Fruit fly (Drosophila melanogaster) whole organism, embryonic: ENCODE measurements around the gene CG7484.

Source experiments
- Awh ChIP-seq: fragments of 200-800 bp; sonication (Bioruptor generic); IDR thresholded peaks from 2 replicates; pipeline ENCODE4, ENCODE4 v1.3.6; 2022; ENCODE audit warnings: missing biosample characterization, missing genetic modification characterization
- CG10147 ChIP-seq: fragments of 200-800 bp; sonication (Bioruptor generic); optimal IDR thresholded peaks from 2 replicates; lab custom pipeline; 2019; ENCODE audit warnings: missing biosample characterization, mild to moderate bottlenecking, missing genetic modification characterization, moderate library complexity
- CG10959 ChIP-seq: fragments of 200-800 bp; sonication (Bioruptor generic); IDR thresholded peaks from 2 replicates; pipeline ENCODE4 v1.3.6; 2022; ENCODE audit warnings: missing biosample characterization, missing genetic modification characterization
- CG11247 ChIP-seq: fragments of 200-800 bp; sonication (Bioruptor generic); IDR thresholded peaks from 2 replicates; pipeline ENCODE4 v1.3.6; 2022; ENCODE audit warnings: missing biosample characterization, missing genetic modification characterization
- CG11456 ChIP-seq: fragments of 200-800 bp; sonication (Bioruptor generic); IDR thresholded peaks from 3 replicates; pipeline ENCODE4 v1.3.6; 2022; ENCODE audit warnings: missing biosample characterization, missing genetic modification characterization
- CG14710 ChIP-seq: fragments of 200-800 bp; sonication (Bioruptor generic); optimal IDR thresholded peaks from 3 replicates; lab custom pipeline; 2019; ENCODE audit warnings: missing biosample characterization, mild to moderate bottlenecking, missing genetic modification characterization, moderate library complexity
- CG14965 ChIP-seq: fragments of 200-800 bp; sonication (Bioruptor generic); optimal IDR thresholded peaks from 2 replicates; lab custom pipeline; 2016; ENCODE audit warnings: missing biosample characterization, missing genetic modification characterization, borderline replicate concordance
- CG1529 ChIP-seq: fragments of 200-800 bp; sonication (Bioruptor generic); optimal IDR thresholded peaks from 3 replicates; lab custom pipeline; 2018; ENCODE audit warnings: missing biosample characterization, missing genetic modification characterization
- CG15514 ChIP-seq: fragments of 200-800 bp; sonication (Bioruptor generic); optimal IDR thresholded peaks from 3 replicates; lab custom pipeline; 2017; ENCODE audit warnings: missing biosample characterization, missing genetic modification characterization, mild to moderate bottlenecking, moderate library complexity, missing genetic modification reagents
- CG1602 ChIP-seq: fragments of 200-800 bp; sonication (Bioruptor generic); optimal IDR thresholded peaks from 3 replicates; lab custom pipeline; 2016; ENCODE audit warnings: missing biosample characterization, missing genetic modification characterization
- CG17328 ChIP-seq: fragments of 200-800 bp; sonication (Bioruptor generic); IDR thresholded peaks from 2 replicates; pipeline ENCODE4 v1.3.6; 2022; ENCODE audit warnings: missing biosample characterization, missing genetic modification characterization
- CG17361 ChIP-seq: fragments of 200-800 bp; sonication (Bioruptor generic); IDR thresholded peaks from 3 replicates; pipeline ENCODE4 v1.3.6; 2022; ENCODE audit warnings: missing biosample characterization, missing genetic modification characterization
- CG18599 ChIP-seq: fragments of 200-800 bp; sonication (Bioruptor generic); optimal IDR thresholded peaks from 3 replicates; lab custom pipeline; 2017; ENCODE audit warnings: missing biosample characterization, missing genetic modification characterization, mild to moderate bottlenecking, moderate library complexity, missing genetic modification reagents
- CG32767 ChIP-seq: fragments of 200-800 bp; sonication (Bioruptor generic); IDR thresholded peaks from 2 replicates; pipeline ENCODE4 v1.3.6; 2022; ENCODE audit warnings: missing biosample characterization, missing genetic modification characterization
- CG34376 ChIP-seq: fragments of 200-800 bp; sonication (Bioruptor generic); optimal IDR thresholded peaks from 2 replicates; lab custom pipeline; 2018; ENCODE audit warnings: missing biosample characterization, mild to moderate bottlenecking, missing genetic modification characterization
- CG4707 ChIP-seq: fragments of 200-800 bp; sonication (Bioruptor generic); optimal IDR thresholded peaks from 2 replicates; lab custom pipeline; 2018; ENCODE audit warnings: missing biosample characterization, mild to moderate bottlenecking, missing genetic modification characterization, moderate library complexity
- CG6654 ChIP-seq: fragments of 200-800 bp; sonication (Bioruptor generic); optimal IDR thresholded peaks from 2 replicates; lab custom pipeline; 2017; ENCODE audit warnings: missing biosample characterization, mild to moderate bottlenecking, missing genetic modification characterization
- CG6791 ChIP-seq: fragments of 200-800 bp; sonication (Bioruptor generic); IDR thresholded peaks from 3 replicates; pipeline ENCODE4 v1.3.6; 2022; ENCODE audit warnings: missing biosample characterization, missing genetic modification characterization; ENCODE audit not compliant: partially characterized antibody
- CG7786 ChIP-seq: fragments of 200-800 bp; sonication (Bioruptor generic); optimal IDR thresholded peaks from 2 replicates; lab custom pipeline; 2016; ENCODE audit warnings: missing biosample characterization, missing genetic modification characterization
- CG7963 ChIP-seq: fragments of 200-800 bp; sonication (Bioruptor generic); IDR thresholded peaks from 3 replicates; pipeline ENCODE4 v1.3.6; 2022; ENCODE audit warnings: missing biosample characterization, missing genetic modification characterization; ENCODE audit not compliant: partially characterized antibody
- CG8944 ChIP-seq: fragments of 200-800 bp; sonication (Bioruptor generic); optimal IDR thresholded peaks from 3 replicates; lab custom pipeline; 2016; ENCODE audit warnings: missing biosample characterization, missing genetic modification characterization
- CG9932 ChIP-seq: fragments of 200-800 bp; sonication (Bioruptor generic); IDR thresholded peaks from 2 replicates; pipeline ENCODE4 v1.3.6; 2022; ENCODE audit warnings: missing biosample characterization, missing genetic modification characterization
- Dip3 ChIP-seq: fragments of 200-800 bp; sonication (Bioruptor generic); optimal IDR thresholded peaks from 3 replicates; lab custom pipeline; 2016; ENCODE audit warnings: missing biosample characterization, missing genetic modification characterization
- Doc2 ChIP-seq: fragments of 200-800 bp; sonication (Bioruptor generic); IDR thresholded peaks from 2 replicates; pipeline ENCODE4 v1.3.6; 2022; ENCODE audit warnings: missing biosample characterization, missing genetic modification characterization
- Ets97D ChIP-seq: fragments of 200-800 bp; sonication (Bioruptor generic); optimal IDR thresholded peaks from 3 replicates; lab custom pipeline; 2016; ENCODE audit warnings: missing biosample characterization, missing genetic modification characterization
- Hmr ChIP-seq: fragments of 200-800 bp; sonication (Bioruptor generic); optimal IDR thresholded peaks from 3 replicates; lab custom pipeline; 2017; ENCODE audit warnings: mild to moderate bottlenecking, missing biosample characterization, missing genetic modification reagents, missing genetic modification characterization
- MTF-1 ChIP-seq: fragments of 200-800 bp; sonication (Bioruptor generic); optimal IDR thresholded peaks from 2 replicates; lab custom pipeline; 2018; ENCODE audit warnings: missing biosample characterization, mild to moderate bottlenecking, missing genetic modification characterization, borderline replicate concordance
- NK7.1 ChIP-seq: fragments of 200-800 bp; sonication (Bioruptor generic); optimal IDR thresholded peaks from 3 replicates; lab custom pipeline; 2016; ENCODE audit warnings: missing biosample characterization, missing genetic modification characterization
- Opbp ChIP-seq: fragments of 200-800 bp; sonication (Bioruptor generic); IDR thresholded peaks from 3 replicates; pipeline ENCODE4 v1.3.6; 2022; ENCODE audit warnings: missing biosample characterization, missing genetic modification characterization; ENCODE audit not compliant: partially characterized antibody
- Sry-β ChIP-seq: fragments of 200-800 bp; sonication (Bioruptor generic); optimal IDR thresholded peaks from 2 replicates; lab custom pipeline; 2018; ENCODE audit warnings: missing biosample characterization, mild to moderate bottlenecking, missing genetic modification characterization, moderate library complexity
- Xrp1 ChIP-seq: fragments of 200-800 bp; sonication (Bioruptor generic); IDR thresholded peaks from 2 replicates; pipeline ENCODE4 v1.3.6; 2022; ENCODE audit warnings: missing biosample characterization, missing genetic modification characterization
- ase ChIP-seq: fragments of 200-800 bp; sonication (Bioruptor generic); IDR thresholded peaks from 3 replicates; pipeline ENCODE4 v1.3.6; 2022; ENCODE audit warnings: missing biosample characterization, missing genetic modification characterization
- ato ChIP-seq: fragments of 200-800 bp; sonication (Bioruptor generic); IDR thresholded peaks from 2 replicates; pipeline ENCODE4 v1.3.6; 2022; ENCODE audit warnings: missing biosample characterization, missing genetic modification characterization; ENCODE audit not compliant: partially characterized antibody
- gcm ChIP-seq: fragments of 200-800 bp; sonication (Bioruptor generic); optimal IDR thresholded peaks from 2 replicates; lab custom pipeline; 2019; ENCODE audit warnings: missing biosample characterization, mild to moderate bottlenecking, missing genetic modification characterization, moderate library complexity
- kah ChIP-seq: fragments of 200-800 bp; sonication (Bioruptor generic); optimal IDR thresholded peaks from 2 replicates; lab custom pipeline; 2018; ENCODE audit warnings: missing biosample characterization, mild to moderate bottlenecking, missing genetic modification characterization
- lab ChIP-seq: fragments of 200-800 bp; sonication (Bioruptor generic); optimal IDR thresholded peaks from 3 replicates; lab custom pipeline; 2017; ENCODE audit warnings: missing biosample characterization, missing genetic modification characterization, mild to moderate bottlenecking, moderate library complexity, missing genetic modification reagents
- lilli ChIP-seq: fragments of 200-800 bp; sonication (Bioruptor generic); optimal IDR thresholded peaks from 3 replicates; lab custom pipeline; 2016; ENCODE audit warnings: missing biosample characterization, missing genetic modification characterization
- mirr ChIP-seq: fragments of 200-800 bp; sonication (Bioruptor generic); optimal IDR thresholded peaks from 3 replicates; lab custom pipeline; 2018; ENCODE audit warnings: missing biosample characterization, mild to moderate bottlenecking, missing genetic modification characterization
- mld ChIP-seq: fragments of 200-800 bp; sonication (Bioruptor generic); IDR thresholded peaks from 3 replicates; pipeline ENCODE4 v1.3.6; 2022; ENCODE audit warnings: missing biosample characterization, missing genetic modification characterization; ENCODE audit not compliant: partially characterized antibody
- onecut ChIP-seq: fragments of 200-800 bp; sonication (Bioruptor generic); IDR thresholded peaks from 2 replicates; pipeline ENCODE4 v1.3.6; 2022; ENCODE audit warnings: missing biosample characterization, missing genetic modification characterization
- prd ChIP-seq, 3 experiments: fragments of >200 bp in 2 of 3; fragments of 200-800 bp in 1 of 3; sonication (Bioruptor generic) in 1 of 3; optimal IDR thresholded peaks in 2 of 3; IDR thresholded peaks in 1 of 3; 2 replicates in 2 of 3; 3 replicates in 1 of 3; pipeline versions ENCODE4 v1.3.6 to Lab custom; 2017 to 2022; ENCODE audit warnings: missing biosample characterization in 1 of 3, missing genetic modification characterization in 1 of 3
- row ChIP-seq: fragments of 200-800 bp; sonication (Bioruptor generic); IDR thresholded peaks from 3 replicates; pipeline ENCODE4 v1.3.6; 2022; ENCODE audit warnings: missing biosample characterization, missing genetic modification characterization
- sisA ChIP-seq: fragments of 200-800 bp; sonication (Bioruptor generic); IDR thresholded peaks from 2 replicates; pipeline ENCODE4 v1.3.6; 2022; ENCODE audit warnings: missing biosample characterization, missing genetic modification characterization
- sna ChIP-seq: fragments of 200-800 bp; sonication (Bioruptor generic); IDR thresholded peaks from 2 replicates; pipeline ENCODE4 v1.3.6; 2022; ENCODE audit warnings: missing biosample characterization, missing genetic modification characterization; ENCODE audit not compliant: partially characterized antibody
- stc ChIP-seq: fragments of 200-800 bp; sonication (Bioruptor generic); IDR thresholded peaks from 2 replicates; pipeline ENCODE4 v1.3.6; 2022; ENCODE audit warnings: missing biosample characterization, missing genetic modification characterization
- wor ChIP-seq: fragments of 200-800 bp; sonication (Bioruptor generic); IDR thresholded peaks from 2 replicates; pipeline ENCODE4 v1.3.6; 2022; ENCODE audit warnings: missing biosample characterization, missing genetic modification characterization
- zfh2 ChIP-seq: fragments of 200-800 bp; sonication (Bioruptor generic); optimal IDR thresholded peaks from 2 replicates; lab custom pipeline; 2016; ENCODE audit warnings: missing biosample characterization, missing genetic modification characterization

The CG7484 gene

DNA sequence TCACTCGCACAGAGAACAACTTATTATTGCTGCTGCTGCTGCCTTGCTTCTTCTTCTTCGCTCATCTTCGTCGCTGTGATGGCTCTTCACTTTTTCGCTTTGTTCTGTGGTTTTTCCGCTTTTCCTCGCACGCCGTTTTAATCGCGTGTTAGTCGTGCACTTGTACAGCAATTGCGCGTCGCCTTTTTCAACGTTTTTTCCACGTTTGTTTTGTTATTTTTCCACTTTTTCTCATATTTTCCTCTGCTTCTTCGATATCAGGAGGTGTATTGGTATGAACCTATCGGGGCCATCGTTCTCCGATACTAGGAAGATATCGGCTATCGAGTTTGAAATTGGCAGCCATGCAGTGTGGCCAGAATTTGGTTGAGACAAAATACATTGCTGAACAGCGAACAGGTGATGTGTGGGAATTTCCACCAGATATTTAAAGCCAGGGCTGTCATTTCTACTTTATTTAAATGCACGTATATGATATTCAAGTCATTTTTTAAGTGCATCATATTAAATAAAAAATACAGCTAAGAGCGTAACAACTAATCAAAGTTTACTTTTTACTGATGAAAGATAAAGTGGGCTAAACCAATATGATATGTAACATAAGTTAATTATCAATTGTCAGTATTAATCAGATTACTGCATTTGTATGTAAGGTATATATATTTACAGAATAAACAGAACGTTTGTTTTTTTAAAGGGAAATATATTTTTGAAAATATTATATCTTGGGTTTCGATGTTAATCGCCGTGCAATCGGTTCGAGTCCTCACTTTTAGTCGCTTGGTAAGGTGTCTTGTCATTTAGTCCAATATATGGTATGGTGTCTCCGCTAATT, 14.7 kb downstream of the CG7484 start, which contains the start of gene Crtc (continued):
- 0 out of 2 replicates have a peak, but pooled peaks have one; percentile 5 for TF ChIP-seq onecut (GFP tag; lab: Robert Waterston, UW)
- peak; percentile 7 for TF ChIP-seq CG10147 (GFP tag; lab: Kevin White, UChicago)
- no peak for TF ChIP-seq kah
- TF ChIP-seq CG1602 (GFP tag; lab: Kevin White, UChicago), result no peak
- TF ChIP-seq CG1529 (GFP tag; lab: Kevin White, UChicago), result no peak
- TF ChIP-seq sisA (GFP tag; lab: Robert Waterston, UW), result no peak
- peak; percentile 13 for TF ChIP-seq Sry-β (GFP tag; lab: Kevin White, UChicago)
- TF ChIP-seq CG7786 (GFP tag; lab: Kevin White, UChicago), result peak; percentile 2
- TF ChIP-seq CG11456 (GFP tag; lab: Robert Waterston, UW), result no peak
- no peak for TF ChIP-seq wor (GFP tag; lab: Robert Waterston, UW)
- 0 out of 3 replicates have a peak, but pooled peaks have one; percentile 10 for TF ChIP-seq ase
- 0 out of 2 replicates have a peak, but pooled peaks have one; percentile 13 for TF ChIP-seq stc
- TF ChIP-seq row, result peak; percentile 63; the same call in 2 of the 3 replicates
- no peak for TF ChIP-seq CG4707 (GFP tag; lab: Kevin White, UChicago)
- no peak for TF ChIP-seq CG10959 (GFP tag; lab: Robert Waterston, UW)
- TF ChIP-seq Hmr (GFP tag; lab: Kevin White, UChicago), result peak; percentile 36
- TF ChIP-seq zfh2, result peak; percentile 24
- TF ChIP-seq gcm, result peak; percentile 16
- TF ChIP-seq CG32767 (GFP tag; lab: Robert Waterston, UW), result no peak
- peak; percentile 42 for TF ChIP-seq CG9932 (GFP tag; lab: Robert Waterston, UW)
- peak; percentile 64 for TF ChIP-seq sna
- TF ChIP-seq Doc2, result no peak
- peak; percentile 39; the same call in 1 of the 2 replicates for TF ChIP-seq CG11247 (GFP tag; lab: Robert Waterston, UW)
- peak; percentile 74 for TF ChIP-seq CG14710 (tag; lab: Kevin White, UChicago)
- peak; percentile 41; the same call in 1 of the 2 replicates for TF ChIP-seq Xrp1 (GFP tag; lab: Robert Waterston, UW)
- TF ChIP-seq lilli (GFP tag; lab: Kevin White, UChicago), result peak; percentile 32
- TF ChIP-seq mld (GFP tag; lab: Robert Waterston, UW), result peak; percentile 66
- 0 out of 2 replicates have a peak, but pooled peaks have one; percentile 22 for TF ChIP-seq CG17328 (GFP tag; lab: Robert Waterston, UW)
- TF ChIP-seq NK7.1 (GFP tag; lab: Kevin White, UChicago), result no peak
- TF ChIP-seq CG14965, result no peak
- TF ChIP-seq Opbp (GFP tag; lab: Robert Waterston, UW), result peak; percentile 80; the same call in 2 of the 3 replicates
- no peak for TF ChIP-seq Dip3 (GFP tag; lab: Kevin White, UChicago)
- TF ChIP-seq mirr (GFP tag; lab: Kevin White, UChicago), result no peak
- peak; percentile 93 for TF ChIP-seq CG15514 (GFP tag; lab: Kevin White, UChicago)
- TF ChIP-seq CG8944, result no peak
- peak; percentile 65 for TF ChIP-seq Ets97D (GFP tag; lab: Kevin White, UChicago)
- no peak for TF ChIP-seq CG6654
- peak; percentile 67; the same call in 2 of the 3 replicates for TF ChIP-seq CG7963 (GFP tag; lab: Robert Waterston, UW)
- peak; percentile 44; the same call in 1 of the 3 replicates for TF ChIP-seq CG17361 (GFP tag; lab: Robert Waterston, UW)
- TF ChIP-seq CG18599 (GFP tag; lab: Kevin White, UChicago), result peak; percentile 13
- peak; percentile 49 for TF ChIP-seq lab (GFP tag; lab: Kevin White, UChicago)
- TF ChIP-seq ato (GFP tag; lab: Robert Waterston, UW), result peak; percentile 87
- TF ChIP-seq CG6791, result peak; percentile 82
- peak; percentile 69 for TF ChIP-seq CG34376 (GFP tag; lab: Kevin White, UChicago)
- TF ChIP-seq Awh (GFP tag; lab: Robert Waterston, UW), result no peak
- TF ChIP-seq MTF-1 (GFP tag; lab: Kevin White, UChicago), result no peak
- TF ChIP-seq prd (optimal IDR thresholded peaks at IDR 0.05; lab: Kevin White, UChicago), result no peak
- TF ChIP-seq prd (GFP tag; IDR thresholded peaks at IDR 0.05; lab: Robert Waterston, UW), result 0 out of 3 replicates have a peak, but pooled peaks have one; percentile 30
